Fruit fly (Drosophila melanogaster) whole organism, embryonic: Measurements from ENCODE around the gene und.

Experiments used
- Atf-2 ChIP-seq: fragments of 200-800 bp; sonication (Bioruptor generic); optimal IDR thresholded peaks from 2 replicates; lab custom pipeline; 2016; ENCODE audit warnings: missing biosample characterization, missing genetic modification characterization
- BEAF-32 ChIP-seq: fragments of 200-800 bp; sonication (Bioruptor generic); optimal IDR thresholded peaks from 3 replicates; lab custom pipeline; 2017; ENCODE audit warnings: missing biosample characterization, missing genetic modification characterization, mild to moderate bottlenecking, moderate library complexity, missing genetic modification reagents
- CG10147 ChIP-seq: fragments of 200-800 bp; sonication (Bioruptor generic); optimal IDR thresholded peaks from 2 replicates; lab custom pipeline; 2019; ENCODE audit warnings: missing biosample characterization, mild to moderate bottlenecking, missing genetic modification characterization, moderate library complexity
- CG10565 ChIP-seq: fragments of 200-800 bp; sonication (Bioruptor generic); optimal IDR thresholded peaks from 3 replicates; lab custom pipeline; 2016; ENCODE audit warnings: missing biosample characterization, mild to moderate bottlenecking, missing genetic modification characterization
- CG10979 ChIP-seq: fragments of 200-800 bp; sonication (Bioruptor generic); optimal IDR thresholded peaks from 2 replicates; lab custom pipeline; 2018; ENCODE audit warnings: missing biosample characterization, mild to moderate bottlenecking, missing genetic modification characterization, moderate library complexity
- CG11085 ChIP-seq: fragments of 200-800 bp; sonication (Bioruptor generic); IDR thresholded peaks from 2 replicates; pipeline ENCODE4 v1.3.6; 2022; ENCODE audit warnings: missing biosample characterization, missing genetic modification characterization
- CG1233 ChIP-seq: fragments of 200-800 bp; sonication (Bioruptor generic); optimal IDR thresholded peaks from 4 replicates; lab custom pipeline; 2018; ENCODE audit warnings: missing biosample characterization, mild to moderate bottlenecking, missing genetic modification characterization
- CG14710 ChIP-seq: fragments of 200-800 bp; sonication (Bioruptor generic); optimal IDR thresholded peaks from 3 replicates; lab custom pipeline; 2019; ENCODE audit warnings: missing biosample characterization, mild to moderate bottlenecking, missing genetic modification characterization, moderate library complexity
- CG15269 ChIP-seq: fragments of 200-800 bp; sonication (Bioruptor generic); optimal IDR thresholded peaks from 2 replicates; lab custom pipeline; 2018; ENCODE audit warnings: missing biosample characterization, mild to moderate bottlenecking, missing genetic modification characterization, moderate library complexity
- CG16779 ChIP-seq: fragments of 200-800 bp; sonication (Bioruptor generic); IDR thresholded peaks from 2 replicates; pipeline ENCODE4 v1.3.6; 2022; ENCODE audit warnings: missing biosample characterization, missing genetic modification characterization
- CG1792 ChIP-seq: fragments of 200-800 bp; sonication (Bioruptor generic); optimal IDR thresholded peaks from 2 replicates; lab custom pipeline; 2016; ENCODE audit warnings: missing biosample characterization, missing genetic modification characterization
- CG2120 ChIP-seq: fragments of 200-800 bp; sonication (Bioruptor generic); optimal IDR thresholded peaks from 3 replicates; lab custom pipeline; 2016; ENCODE audit warnings: missing biosample characterization, missing genetic modification characterization
- CG2889 ChIP-seq: fragments of 200-800 bp; sonication (Bioruptor generic); IDR thresholded peaks from 3 replicates; pipeline ENCODE4 v1.3.6; 2022; ENCODE audit warnings: missing biosample characterization, missing genetic modification characterization
- CG31224 ChIP-seq: fragments of 200-800 bp; sonication (Bioruptor generic); IDR thresholded peaks from 2 replicates; pipeline ENCODE4 v1.3.6; 2022; ENCODE audit warnings: missing biosample characterization, missing genetic modification characterization
- CG3163 ChIP-seq: fragments of 200-800 bp; sonication (Bioruptor generic); optimal IDR thresholded peaks from 3 replicates; lab custom pipeline; 2016; ENCODE audit warnings: missing biosample characterization, missing genetic modification characterization
- CG32767 ChIP-seq: fragments of 200-800 bp; sonication (Bioruptor generic); IDR thresholded peaks from 2 replicates; pipeline ENCODE4 v1.3.6; 2022; ENCODE audit warnings: missing biosample characterization, missing genetic modification characterization
- CG34376 ChIP-seq: fragments of 200-800 bp; sonication (Bioruptor generic); optimal IDR thresholded peaks from 2 replicates; lab custom pipeline; 2018; ENCODE audit warnings: missing biosample characterization, mild to moderate bottlenecking, missing genetic modification characterization
- CG4282 ChIP-seq: fragments of 200-800 bp; sonication (Bioruptor generic); optimal IDR thresholded peaks from 2 replicates; lab custom pipeline; 2016; ENCODE audit warnings: missing biosample characterization, missing genetic modification characterization
- CG4617 ChIP-seq: fragments of 200-800 bp; sonication (Bioruptor generic); optimal IDR thresholded peaks from 3 replicates; lab custom pipeline; 2016; ENCODE audit warnings: missing biosample characterization, missing genetic modification characterization, borderline replicate concordance
- CG4820 ChIP-seq: fragments of 200-800 bp; sonication (Bioruptor generic); optimal IDR thresholded peaks from 3 replicates; lab custom pipeline; 2016; ENCODE audit warnings: missing biosample characterization, missing genetic modification characterization
- CG6175 ChIP-seq: fragments of 200-800 bp; sonication (Bioruptor generic); IDR thresholded peaks from 3 replicates; pipeline ENCODE4 v1.3.6; 2022; ENCODE audit warnings: missing biosample characterization, missing genetic modification characterization
- CG6654 ChIP-seq: fragments of 200-800 bp; sonication (Bioruptor generic); optimal IDR thresholded peaks from 2 replicates; lab custom pipeline; 2017; ENCODE audit warnings: missing biosample characterization, mild to moderate bottlenecking, missing genetic modification characterization
- CG6854 ChIP-seq: fragments of 200-800 bp; sonication (Bioruptor generic); optimal IDR thresholded peaks from 3 replicates; lab custom pipeline; 2017; ENCODE audit warnings: missing biosample characterization, mild to moderate bottlenecking, missing genetic modification characterization
- CG7556 ChIP-seq: fragments of 200-800 bp; sonication (Bioruptor generic); optimal IDR thresholded peaks from 2 replicates; lab custom pipeline; 2017; ENCODE audit warnings: missing biosample characterization, mild to moderate bottlenecking, missing genetic modification characterization
- CG8924 ChIP-seq: fragments of 200-800 bp; optimal IDR thresholded peaks from 3 replicates; lab custom pipeline; 2019; ENCODE audit warnings: missing biosample characterization, mild to moderate bottlenecking, missing genetic modification characterization, moderate library complexity
- CG9437 ChIP-seq: fragments of 200-800 bp; sonication (Bioruptor generic); optimal IDR thresholded peaks from 2 replicates; lab custom pipeline; 2018; ENCODE audit warnings: missing biosample characterization, mild to moderate bottlenecking, missing genetic modification characterization
- Doc2 ChIP-seq: fragments of 200-800 bp; sonication (Bioruptor generic); IDR thresholded peaks from 2 replicates; pipeline ENCODE4 v1.3.6; 2022; ENCODE audit warnings: missing biosample characterization, missing genetic modification characterization
- Eip74EF ChIP-seq, 2 experiments: fragments of 200-800 bp in 1 of 2; fragments of >200 bp in 1 of 2; sonication (Bioruptor generic) in 1 of 2; optimal IDR thresholded peaks; 2 replicates each; lab custom pipeline; 2017 to 2019; ENCODE audit warnings: missing biosample characterization in 2 of 2, missing genetic modification characterization in 2 of 2, mild to moderate bottlenecking in 1 of 2, moderate library complexity in 1 of 2
- HmgZ ChIP-seq: fragments of 200-800 bp; sonication (Bioruptor generic); optimal IDR thresholded peaks from 2 replicates; lab custom pipeline; 2018; ENCODE audit warnings: missing biosample characterization, mild to moderate bottlenecking, missing genetic modification characterization
- Hmr ChIP-seq: fragments of 200-800 bp; sonication (Bioruptor generic); optimal IDR thresholded peaks from 3 replicates; lab custom pipeline; 2017; ENCODE audit warnings: mild to moderate bottlenecking, missing biosample characterization, missing genetic modification reagents, missing genetic modification characterization
- Hr39 ChIP-seq: fragments of >200 bp; optimal IDR thresholded peaks from 2 replicates; lab custom pipeline; 2017
- Hr78 ChIP-seq, 2 experiments: fragments of 200-800 bp in 1 of 2; fragments of >200 bp in 1 of 2; sonication (Bioruptor generic) in 1 of 2; optimal IDR thresholded peaks; 2 replicates each; lab custom pipeline; 2017 to 2019; ENCODE audit warnings: missing biosample characterization in 2 of 2, missing genetic modification characterization in 2 of 2, mild to moderate bottlenecking in 1 of 2, moderate library complexity in 1 of 2
- MTF-1 ChIP-seq: fragments of 200-800 bp; sonication (Bioruptor generic); optimal IDR thresholded peaks from 2 replicates; lab custom pipeline; 2018; ENCODE audit warnings: missing biosample characterization, mild to moderate bottlenecking, missing genetic modification characterization, borderline replicate concordance
- Mad ChIP-seq: fragments of 200-800 bp; sonication (Bioruptor generic); optimal IDR thresholded peaks from 2 replicates; lab custom pipeline; 2016; ENCODE audit warnings: missing biosample characterization, missing genetic modification characterization
- NC2α ChIP-seq: fragments of 200-800 bp; sonication (Bioruptor generic); optimal IDR thresholded peaks from 2 replicates; lab custom pipeline; 2016; ENCODE audit warnings: missing biosample characterization, missing genetic modification characterization
- Sry-β ChIP-seq: fragments of 200-800 bp; sonication (Bioruptor generic); optimal IDR thresholded peaks from 2 replicates; lab custom pipeline; 2018; ENCODE audit warnings: missing biosample characterization, mild to moderate bottlenecking, missing genetic modification characterization, moderate library complexity
- Xbp1 ChIP-seq: fragments of 200-800 bp; sonication (Bioruptor generic); optimal IDR thresholded peaks from 3 replicates; lab custom pipeline; 2016; ENCODE audit warnings: missing biosample characterization, mild to moderate bottlenecking, missing genetic modification characterization
- bab2 ChIP-seq: fragments of 200-800 bp; sonication (Bioruptor generic); optimal IDR thresholded peaks from 2 replicates; lab custom pipeline; 2016; ENCODE audit warnings: missing biosample characterization, missing genetic modification characterization
- bowl ChIP-seq: fragments of 200-800 bp; sonication (Bioruptor generic); IDR thresholded peaks from 2 replicates; pipeline ENCODE4 v1.3.6; 2022; ENCODE audit warnings: missing biosample characterization, missing genetic modification characterization
- cas ChIP-seq: fragments of 200-800 bp; sonication (Bioruptor generic); IDR thresholded peaks from 2 replicates; pipeline ENCODE4 v1.3.6; 2022; ENCODE audit warnings: missing biosample characterization, missing genetic modification characterization
- cato ChIP-seq: fragments of 200-800 bp; sonication (Bioruptor generic); optimal IDR thresholded peaks from 2 replicates; lab custom pipeline; 2016; ENCODE audit warnings: missing biosample characterization, missing genetic modification characterization, borderline replicate concordance
- cg ChIP-seq: fragments of 200-800 bp; sonication (Bioruptor generic); optimal IDR thresholded peaks from 3 replicates; lab custom pipeline; 2019; ENCODE audit warnings: missing biosample characterization, mild to moderate bottlenecking, missing genetic modification characterization, moderate library complexity
- eve ChIP-seq, 2 experiments: fragments of >200 bp; optimal IDR thresholded peaks; 2 replicates each; lab custom pipeline; 2017; ENCODE audit warnings: missing biosample characterization in 2 of 2, missing genetic modification characterization in 2 of 2
- eyg ChIP-seq: fragments of 200-800 bp; sonication (Bioruptor generic); optimal IDR thresholded peaks from 3 replicates; lab custom pipeline; 2016; ENCODE audit warnings: missing biosample characterization, missing genetic modification characterization
- lilli ChIP-seq: fragments of 200-800 bp; sonication (Bioruptor generic); optimal IDR thresholded peaks from 3 replicates; lab custom pipeline; 2016; ENCODE audit warnings: missing biosample characterization, missing genetic modification characterization
- prd ChIP-seq, 3 experiments: fragments of >200 bp in 2 of 3; fragments of 200-800 bp in 1 of 3; sonication (Bioruptor generic) in 1 of 3; optimal IDR thresholded peaks in 2 of 3; IDR thresholded peaks in 1 of 3; 2 replicates in 2 of 3; 3 replicates in 1 of 3; pipeline versions ENCODE4 v1.3.6 to Lab custom; 2017 to 2022; ENCODE audit warnings: missing biosample characterization in 1 of 3, missing genetic modification characterization in 1 of 3
- slou ChIP-seq: fragments of 200-800 bp; sonication (Bioruptor generic); optimal IDR thresholded peaks from 3 replicates; lab custom pipeline; 2016; ENCODE audit warnings: missing biosample characterization, missing genetic modification characterization
- trh ChIP-seq: fragments of 200-800 bp; sonication (Bioruptor generic); optimal IDR thresholded peaks from 2 replicates; lab custom pipeline; 2016; ENCODE audit warnings: missing biosample characterization, missing genetic modification characterization

The und gene

DNA sequence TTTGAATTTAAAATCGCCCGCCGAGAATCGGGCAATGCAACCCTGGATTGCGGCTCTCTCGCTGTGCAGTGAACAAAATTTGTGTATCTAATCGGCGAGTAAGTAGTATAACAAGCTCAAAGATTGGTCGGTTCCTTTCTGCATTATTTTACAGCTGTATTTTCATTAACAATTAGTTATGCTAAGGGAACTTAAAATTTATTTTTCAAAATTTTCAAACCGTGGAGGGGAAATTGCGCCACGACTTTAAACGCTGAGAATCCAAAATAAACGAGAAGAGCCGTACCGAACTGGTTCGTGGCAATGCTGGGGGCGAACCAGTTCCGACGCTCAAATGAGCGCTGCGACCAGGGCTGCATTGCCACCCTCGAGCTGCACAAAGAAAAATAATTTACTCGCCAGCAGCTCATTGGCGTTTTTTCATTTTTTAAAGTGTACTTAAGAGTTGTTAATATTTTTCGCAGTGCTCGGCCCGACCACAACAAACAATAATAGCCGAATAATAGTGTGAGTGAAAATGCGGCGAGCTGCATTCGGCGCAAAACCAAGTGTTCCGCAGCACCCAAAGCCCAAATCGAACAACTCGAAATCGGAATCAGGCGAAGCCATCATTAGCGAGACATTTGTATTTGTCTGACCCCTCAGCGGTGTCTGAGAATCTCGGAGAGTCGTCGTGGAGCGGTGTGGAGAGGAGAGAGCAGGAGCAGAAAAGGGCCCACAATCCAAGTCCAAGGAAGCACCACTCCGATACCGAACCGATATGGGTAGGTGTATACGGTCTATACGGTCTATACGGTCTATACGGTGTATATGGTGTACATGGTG is 5.0 kb upstream of the und start, which contains the start of gene zf30C (continued):
- TF ChIP-seq cas (peak; percentile 89), slou (GFP tag; lab: Kevin White, UChicago) (peak; percentile 86), CG34376 (peak; percentile 28), Hr39 (lab: Kevin White, UChicago) (no peak), CG4617 (GFP tag; lab: Kevin White, UChicago) (peak; percentile 88), NC2α (GFP tag; lab: Kevin White, UChicago) (peak; percentile 76), CG10565 (GFP tag; lab: Kevin White, UChicago) (no peak), CG15269 (tag; lab: Kevin White, UChicago) (peak; percentile 77), trh (peak; percentile 66), Atf-2 (GFP tag; lab: Kevin White, UChicago) (peak; percentile 91), CG9437 (GFP tag; lab: Kevin White, UChicago) (peak; percentile 57), bowl (GFP tag; lab: Robert Waterston, UW) (peak; percentile 39; the same call in 1 of the 2 replicates), Doc2 (0 out of 2 replicates have a peak, but pooled peaks have one; percentile 53), HmgZ (tag; lab: Kevin White, UChicago) (peak; percentile 83), CG32767 (GFP tag; lab: Robert Waterston, UW) (no peak; the same call in none of the 2 replicates), Mad (GFP tag; lab: Kevin White, UChicago) (peak; percentile 88), BEAF-32 (GFP tag; lab: Kevin White, UChicago) (peak; percentile 55), Hmr (peak; percentile 84), MTF-1 (GFP tag; lab: Kevin White, UChicago) (peak; percentile 72), cato (GFP tag; lab: Kevin White, UChicago) (peak; percentile 61), CG10147 (peak; percentile 56), CG6654 (GFP tag; lab: Kevin White, UChicago) (peak; percentile 39), bab2 (peak; percentile 92), CG11085 (GFP tag; lab: Robert Waterston, UW) (peak; percentile 81), Sry-β (peak; percentile 28), CG6854 (peak; percentile 26), CG1792 (GFP tag; lab: Kevin White, UChicago) (peak; percentile 85), CG8924 (tag; lab: Kevin White, UChicago) (peak; percentile 70), CG4820 (GFP tag; lab: Kevin White, UChicago) (peak; percentile 87), CG3163 (GFP tag; lab: Kevin White, UChicago) (peak; percentile 79), CG6175 (GFP tag; lab: Robert Waterston, UW) (peak; percentile 81), CG7556 (GFP tag; lab: Kevin White, UChicago) (peak; percentile 71), CG10979 (tag; lab: Kevin White, UChicago) (peak; percentile 54), lilli (GFP tag; lab: Kevin White, UChicago) (peak; percentile 97), eve (GFP tag; optimal IDR thresholded peaks at IDR 0.05; lab: Kevin White, UChicago) (no peak), prd (optimal IDR thresholded peaks at IDR 0.05; lab: Kevin White, UChicago) (no peak), prd (GFP tag; IDR thresholded peaks at IDR 0.05; lab: Robert Waterston, UW) (peak; percentile 92), eyg (GFP tag; lab: Kevin White, UChicago) (peak; percentile 90), CG1233 (peak; percentile 62), Xbp1 (peak; percentile 94), CG14710 (peak; percentile 62), CG2889 (GFP tag; lab: Robert Waterston, UW) (peak; percentile 76), Eip74EF (GFP tag; optimal IDR thresholded peaks at IDR 0.05; lab: Kevin White, UChicago) (peak in 1 of 2 experiments; percentile 57), cg (GFP tag; lab: Kevin White, UChicago) (peak; percentile 31), CG16779 (GFP tag; lab: Robert Waterston, UW) (peak; percentile 54), Hr78 (GFP tag; optimal IDR thresholded peaks at IDR 0.05; lab: Kevin White, UChicago) (peak in 1 of 2 experiments; percentile 16), CG2120 (GFP tag; lab: Kevin White, UChicago) (peak; percentile 96), CG31224 (GFP tag; lab: Robert Waterston, UW) (peak; percentile 75), CG4282 (GFP tag; lab: Kevin White, UChicago) (peak; percentile 83)
